Worm (Caenorhabditis elegans) whole organism, midembryonic: ENCODE data around the gene C08E8.1.

Experiments
- T22C8.4 ChIP-seq: fragments of 200-800 bp; sonication (Bioruptor generic); IDR thresholded peaks from 2 replicates; pipeline ENCODE4 v1.3.6; 2022; ENCODE audit warnings: missing genetic modification characterization, missing compliant biosample characterization
- cog-1 ChIP-seq: sonication (generic microtip); optimal IDR thresholded peaks from 2 replicates; lab custom pipeline; 2016; ENCODE audit warnings: missing genetic modification characterization, missing compliant biosample characterization
- flt-1 ChIP-seq: fragments of 200-800 bp; sonication (Bioruptor generic); IDR thresholded peaks from 2 replicates; pipeline ENCODE4 v1.3.6; 2022; ENCODE audit warnings: missing genetic modification characterization, missing compliant biosample characterization
- klf-2 ChIP-seq: fragments of 200-800 bp; sonication (Bioruptor generic); conservative IDR thresholded peaks from 2 replicates; pipeline ENCODE4 v1.3.6; 2022; ENCODE audit warnings: missing genetic modification reagents, missing genetic modification characterization, missing compliant biosample characterization
- med-1 ChIP-seq: sonication (generic microtip); optimal IDR thresholded peaks from 2 replicates; lab custom pipeline; 2017; ENCODE audit warnings: missing genetic modification characterization, mild to moderate bottlenecking, missing compliant biosample characterization, antibody characterized with exemption, missing genetic modification reagents; ENCODE audit not compliant: insufficient read depth
- ref-1 ChIP-seq: fragments of 200-800 bp; sonication (Bioruptor generic); conservative IDR thresholded peaks from 2 replicates; pipeline ENCODE4 v1.3.6; 2022; ENCODE audit warnings: missing genetic modification reagents, missing genetic modification characterization, missing compliant biosample characterization
- tab-1 ChIP-seq: fragments of 200-800 bp; sonication (Bioruptor generic); IDR thresholded peaks from 2 replicates; pipeline ENCODE4 v1.3.6; 2022; ENCODE audit warnings: missing genetic modification characterization, missing compliant biosample characterization
- ztf-23 ChIP-seq: fragments of 200-800 bp; sonication (Bioruptor generic); IDR thresholded peaks from 2 replicates; pipeline ENCODE4 v1.3.6; 2022; ENCODE audit warnings: missing genetic modification reagents, missing genetic modification characterization, missing compliant biosample characterization
- ztf-29 ChIP-seq: fragments of 200-800 bp; sonication (Bioruptor generic); IDR thresholded peaks from 2 replicates; pipeline ENCODE4 v1.3.6; 2022; ENCODE audit warnings: missing genetic modification reagents, missing genetic modification characterization, missing compliant biosample characterization

Gene C08E8.1

DNA sequence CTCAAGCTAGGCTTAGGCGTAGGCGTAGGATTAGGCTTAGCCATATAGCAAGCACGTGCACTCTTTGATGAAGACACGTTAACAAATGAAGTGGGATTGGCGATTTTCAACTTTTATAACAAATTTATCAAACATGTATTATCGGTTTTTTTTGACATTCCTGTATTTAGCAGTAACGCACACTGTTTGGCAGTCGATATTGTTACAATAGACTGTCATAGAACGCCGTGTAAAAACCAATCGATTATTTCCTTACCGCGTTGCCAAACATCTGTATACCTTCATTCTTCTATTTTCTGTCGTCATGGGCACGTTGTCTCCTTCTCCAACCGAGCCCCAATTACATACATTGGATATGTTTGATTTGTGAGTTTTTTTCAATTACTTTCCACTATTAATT lies 44.0 kb downstream of the C08E8.1 start, which contains the start of gene fbxb-119:
Gene fbxb-119 (plus strand): TSS at position 301 of the 400 bp plus-strand sequence.
- TF ChIP-seq ztf-29 (GFP tag; lab: Robert Waterston, UW), result no peak
- TF ChIP-seq ref-1 (GFP tag; lab: Robert Waterston, UW), result no peak
- no peak for TF ChIP-seq T22C8.4 (GFP tag; lab: Robert Waterston, UW)
- no peak for TF ChIP-seq cog-1 (tag; lab: Kevin White, UChicago)
- no peak for TF ChIP-seq tab-1 (GFP tag; lab: Robert Waterston, UW)
- no peak for TF ChIP-seq flt-1 (GFP tag; lab: Robert Waterston, UW)
- TF ChIP-seq klf-2 (GFP tag; lab: Robert Waterston, UW), result no peak
- no peak for TF ChIP-seq ztf-23
- TF ChIP-seq med-1 (GFP tag; lab: Kevin White, UChicago), result no peak
